Worm (Caenorhabditis elegans) whole organism, L3 larva: ENCODE measurements around the gene Y37E11B.5.

ENCODE experiments used
- ceh-28 ChIP-seq: fragments of 150-350 bp; optimal IDR thresholded peaks from 2 replicates; lab custom pipeline; 2014; ENCODE audit warnings: missing biosample characterization, missing genetic modification reagents, missing genetic modification characterization
- elt-2 ChIP-seq: sonication (generic microtip); optimal IDR thresholded peaks from 2 replicates; lab custom pipeline; 2016; ENCODE audit warnings: missing genetic modification reagents, mild to moderate bottlenecking, missing genetic modification characterization, missing compliant biosample characterization
- nfya-1 ChIP-seq: sonication (generic microtip); optimal IDR thresholded peaks from 2 replicates; lab custom pipeline; 2017; ENCODE audit warnings: missing genetic modification characterization, mild to moderate bottlenecking, missing compliant biosample characterization, antibody characterized with exemption, moderate library complexity; ENCODE audit not compliant: insufficient read depth
- nhr-25 ChIP-seq: sonication (generic microtip); optimal IDR thresholded peaks from 2 replicates; lab custom pipeline; 2017; ENCODE audit warnings: missing biosample characterization, missing genetic modification characterization
- pha-4 ChIP-seq: fragments of 150-350 bp; optimal IDR thresholded peaks from 2 replicates; lab custom pipeline; 2014; ENCODE audit warnings: missing biosample characterization, missing genetic modification reagents, missing genetic modification characterization
- pqm-1 ChIP-seq: fragments of 150-350 bp; optimal IDR thresholded peaks from 2 replicates; lab custom pipeline; 2017; ENCODE audit warnings: missing biosample characterization, missing genetic modification characterization, inconsistent platforms
- tbx-2 ChIP-seq: sonication (generic microtip); optimal IDR thresholded peaks from 2 replicates; lab custom pipeline; 2016; ENCODE audit warnings: mild to moderate bottlenecking, missing genetic modification characterization, missing compliant biosample characterization

Gene Y37E11B.5

ce11 chrIV:3548315-3548714 lies 50.0 kb downstream of the Y37E11B.5 start:
- TF ChIP-seq nhr-25 (tag; lab: Kevin White, UChicago) (no peak), elt-2 (tag; lab: Kevin White, UChicago) (peak; percentile 77), pqm-1 (tag; lab: Kevin White, UChicago) (peak; percentile 73), pha-4 (tag; lab: Kevin White, UChicago) (peak; percentile 92)

- TF ChIP-seq tbx-2 (tag; lab: Kevin White, UChicago) = no peak
These were observed 50.9 kb downstream of the Y37E11B.5 start, which contains the start of gene nstp-6 for ce11 chrIV:3547500-3547899. TSS of gene nstp-6 (minus strand) at chrIV:3547600.

ce11 chrIV:3545060-3545459 lies 53.3 kb downstream of the Y37E11B.5 start:
- peak; percentile 85 for TF ChIP-seq ceh-28 (tag; lab: Kevin White, UChicago)
- no peak for TF ChIP-seq nfya-1
